Worm (Caenorhabditis elegans): ENCODE data around the gene nhx-3.

DNA sequence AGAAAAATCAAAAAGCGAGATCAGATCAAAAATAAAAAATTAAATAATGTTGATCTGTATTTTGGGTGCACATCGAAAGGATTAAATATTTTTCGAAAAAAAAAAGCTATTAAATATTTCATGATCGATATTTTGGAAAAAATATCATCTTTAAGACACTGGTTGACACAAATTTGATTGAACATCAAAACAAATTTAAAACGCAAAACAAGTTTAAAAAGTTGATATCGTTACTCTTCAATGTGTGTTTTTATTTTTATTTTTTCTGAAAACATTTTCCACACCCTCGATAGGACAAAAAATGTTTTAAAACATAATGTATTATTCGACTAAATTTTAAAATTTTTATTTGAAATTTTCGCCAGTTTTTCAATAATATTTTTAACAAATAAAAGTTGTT, 7.3 kb downstream of the nhx-3 start, which contains the start of gene C54F6.12:
- TF ChIP-seq hnd-1 (tag; optimal IDR thresholded peaks at IDR 0.05), result no peak
- TF ChIP-seq tra-4 (tag; optimal IDR thresholded peaks at IDR 0.05), result no peak
- TF ChIP-seq ama-1 (optimal IDR thresholded peaks at IDR 0.05), result no peak
- TF ChIP-seq scrt-1 (GFP tag; IDR thresholded peaks at IDR 0.05), result no peak
- no peak for TF ChIP-seq ceh-36 (tag; optimal IDR thresholded peaks at IDR 0.05)
- no peak for TF ChIP-seq ets-7 (tag; optimal IDR thresholded peaks at IDR 0.05)
- TF ChIP-seq aly-1 (tag; optimal IDR thresholded peaks at IDR 0.05), result no peak
- no peak for TF ChIP-seq hmg-4 (GFP tag; optimal IDR thresholded peaks at IDR 0.05)
- no peak for TF ChIP-seq F13C5.2 (tag; optimal IDR thresholded peaks at IDR 0.05)
- TF ChIP-seq tbx-37 (GFP tag; conservative IDR thresholded peaks at IDR 0.05), result no peak
